Fruit fly (Drosophila melanogaster) S2 (cell line): ENCODE results near the gene CG43755.

Source experiments
- CG8478 ChIP-seq: fragments of >200 bp; optimal IDR thresholded peaks from 2 replicates; lab custom pipeline; 2018
- CTCF ChIP-seq, 2 experiments: fragments of >200 bp; optimal IDR thresholded peaks; 2 replicates each; lab custom pipeline; 2018

- TF ChIP-seq CG8478 (lab: Kevin White, UChicago) (no peak), CTCF (optimal IDR thresholded peaks at IDR 0.05; lab: Kevin White, UChicago) (no peak)
Measured at dm6 chr2L:285596-286023, 44.0 kb downstream of the CG43755 start.
